Worm (Caenorhabditis elegans): ENCODE results near the gene par-3.

The par-3 gene

DNA sequence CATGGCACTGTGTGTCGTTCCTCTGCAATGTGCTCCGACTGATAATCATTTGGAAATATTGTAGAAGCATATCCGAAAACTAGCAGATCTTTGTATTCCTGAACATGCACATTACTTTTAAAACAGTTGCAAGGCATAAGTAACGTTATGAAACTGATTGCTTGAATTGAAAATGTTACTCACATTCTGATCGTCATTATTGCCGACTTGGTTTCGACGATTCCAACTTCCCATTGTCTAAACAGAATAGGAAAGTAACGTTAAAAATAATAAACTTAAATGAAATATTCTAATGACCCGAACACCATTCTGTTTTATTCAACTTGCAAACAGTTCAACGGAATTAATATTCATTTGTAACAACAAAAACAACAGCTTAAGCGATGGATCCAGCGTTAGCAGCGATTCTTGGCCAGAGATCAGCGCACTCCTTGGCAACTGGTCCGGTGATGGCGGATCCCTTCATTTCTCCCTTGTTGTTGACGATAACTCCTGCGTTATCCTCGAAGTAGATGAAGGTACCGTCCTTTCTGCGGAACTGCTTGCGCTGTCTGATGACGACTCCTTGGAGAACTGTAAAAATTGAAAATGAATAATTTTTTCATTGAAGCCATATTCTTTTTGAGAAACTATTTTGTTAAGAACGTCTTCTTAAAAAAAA, 41.3 kb downstream of the par-3 start, which contains the start of gene swp-1:
swp-1 (minus strand) TSS at position 298 of the 661 bp plus-strand sequence.
- peak in 1 of 2 experiments; percentile 26 for TF ChIP-seq lsy-2 (tag; optimal IDR thresholded peaks at IDR 0.05)
- peak; percentile 13 for TF ChIP-seq nhr-71 (tag; optimal IDR thresholded peaks at IDR 0.05)
- TF ChIP-seq lin-39 (tag; optimal IDR thresholded peaks at IDR 0.05): no peak
- peak; percentile 49 for TF ChIP-seq nhr-85 (tag)

DNA sequence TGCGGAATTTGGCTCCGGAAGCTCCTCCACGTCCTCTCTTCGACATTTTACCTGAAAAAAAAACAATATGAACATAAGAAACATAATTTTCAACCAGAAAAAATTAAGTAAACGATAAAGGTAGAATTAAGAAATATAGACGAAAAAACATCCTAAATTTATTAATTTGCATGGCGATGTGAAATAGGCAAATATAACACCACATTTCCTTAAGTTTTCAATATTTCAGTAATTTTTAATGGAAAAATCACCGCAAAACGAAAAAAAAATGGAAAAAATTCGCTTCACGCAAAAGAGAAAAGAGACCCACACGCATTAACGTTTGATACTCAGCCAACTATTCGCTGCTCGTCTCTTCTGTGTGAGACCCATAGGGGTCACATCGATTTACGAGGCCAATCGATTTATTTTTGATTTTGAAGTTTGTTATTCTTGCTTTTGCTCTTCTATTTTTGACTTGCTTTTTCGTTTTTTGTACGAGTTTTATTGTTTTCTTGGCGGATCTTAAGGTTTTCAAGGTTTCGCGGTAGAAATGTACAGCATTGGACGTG, 42.1 kb downstream of the par-3 start, which contains the start of gene rpl-23:
rpl-23 (minus strand) TSS at position 51 of the 551 bp plus-strand sequence.
- no peak for TF ChIP-seq efl-3 (GFP tag; optimal IDR thresholded peaks at IDR 0.05)
- TF ChIP-seq mep-1 (tag; optimal IDR thresholded peaks at IDR 0.05): peak; percentile 95
- TF ChIP-seq fkh-4 (tag; optimal IDR thresholded peaks at IDR 0.05; ENCODE audit: borderline replicate concordance): peak; percentile 43
- peak; percentile 15 for TF ChIP-seq ceh-8 (GFP tag; optimal IDR thresholded peaks at IDR 0.05)
- TF ChIP-seq zag-1 (tag; optimal IDR thresholded peaks at IDR 0.05): peak; percentile 36
- peak; percentile 94 to 97 for TF ChIP-seq lsy-2 (tag; optimal IDR thresholded peaks at IDR 0.05)
- TF ChIP-seq hpl-2 (GFP tag; optimal IDR thresholded peaks at IDR 0.05): peak; percentile 82
- peak; percentile 73 for TF ChIP-seq dsc-1 (tag; optimal IDR thresholded peaks at IDR 0.05)
- TF ChIP-seq nhr-19 (GFP tag; conservative IDR thresholded peaks at IDR 0.05): peak; percentile 91
- TF ChIP-seq nhr-20 (tag; optimal IDR thresholded peaks at IDR 0.05): peak; percentile 91
- peak; percentile 80 for TF ChIP-seq lir-3 (tag; optimal IDR thresholded peaks at IDR 0.05; ENCODE audit: poor library complexity)
- TF ChIP-seq nhr-47 (tag; optimal IDR thresholded peaks at IDR 0.05): peak; percentile 91
- TF ChIP-seq nhr-84 (tag; optimal IDR thresholded peaks at IDR 0.05): peak; percentile 47
- peak; percentile 78 for TF ChIP-seq lin-39 (tag; optimal IDR thresholded peaks at IDR 0.05)
- TF ChIP-seq elt-2 (tag; optimal IDR thresholded peaks at IDR 0.05): peak; percentile 26
- TF ChIP-seq zip-4 (GFP tag; optimal IDR thresholded peaks at IDR 0.05): peak; percentile 71
- peak; percentile 80 for TF ChIP-seq pax-3 (tag; optimal IDR thresholded peaks at IDR 0.05)
- no peak for TF ChIP-seq pqm-1 (tag; optimal IDR thresholded peaks at IDR 0.05)
- peak; percentile 91 for TF ChIP-seq isw-1 (GFP tag; IDR thresholded peaks at IDR 0.05)
- no peak for TF ChIP-seq ces-1 (GFP tag; optimal IDR thresholded peaks at IDR 0.05)
- TF ChIP-seq xbp-1 (tag; optimal IDR thresholded peaks at IDR 0.05): peak; percentile 92
- TF ChIP-seq ets-5 (GFP tag; IDR thresholded peaks at IDR 0.05): no peak
- peak; percentile 90 for TF ChIP-seq lin-13 (GFP tag; optimal IDR thresholded peaks at IDR 0.05)
- TF ChIP-seq blmp-1 (tag; optimal IDR thresholded peaks at IDR 0.05): peak; percentile 91
- TF ChIP-seq ceh-82 (tag; optimal IDR thresholded peaks at IDR 0.05): peak; percentile 91 to 97 (median 96)
- TF ChIP-seq sox-4 (tag; optimal IDR thresholded peaks at IDR 0.05): no peak
- peak; percentile 79 for TF ChIP-seq ztf-4 (tag; optimal IDR thresholded peaks at IDR 0.05)
- no peak for TF ChIP-seq tlp-1 (tag; optimal IDR thresholded peaks at IDR 0.05)
- TF ChIP-seq ztf-11 (tag; optimal IDR thresholded peaks at IDR 0.05): peak in 1 of 2 experiments; percentile 39
- peak; percentile 95 for TF ChIP-seq nhr-85 (tag)
- peak; percentile 56 for TF ChIP-seq egl-13 (tag; optimal IDR thresholded peaks at IDR 0.05)
- TF ChIP-seq alr-1 (tag; optimal IDR thresholded peaks at IDR 0.05; ENCODE audit: borderline replicate concordance): no peak
- TF ChIP-seq fkh-8 (tag; optimal IDR thresholded peaks at IDR 0.05): peak; percentile 91
- TF ChIP-seq jun-1 (tag; optimal IDR thresholded peaks at IDR 0.05): peak; percentile 90
- no peak for TF ChIP-seq unc-30 (tag; optimal IDR thresholded peaks at IDR 0.05)
- TF ChIP-seq nhr-28 (tag; optimal IDR thresholded peaks at IDR 0.05): no peak
- TF ChIP-seq pag-3 (tag; optimal IDR thresholded peaks at IDR 0.05; ENCODE audit: borderline replicate concordance, insufficient read depth): no peak
- TF ChIP-seq unc-86 (tag; optimal IDR thresholded peaks at IDR 0.05): peak; percentile 80
- no peak for TF ChIP-seq hlh-4 (tag; optimal IDR thresholded peaks at IDR 0.05)
- peak; percentile 90 for TF ChIP-seq tbx-2 (tag; optimal IDR thresholded peaks at IDR 0.05)
- peak; percentile 85 for TF ChIP-seq ama-1 (optimal IDR thresholded peaks at IDR 0.05)
- no peak for TF ChIP-seq sup-37 (GFP tag; optimal IDR thresholded peaks at IDR 0.05)
- peak; percentile 72 for TF ChIP-seq aly-2 (tag; optimal IDR thresholded peaks at IDR 0.05)
- no peak for TF ChIP-seq unc-98 (GFP tag; IDR thresholded peaks at IDR 0.05)
- peak; percentile 80 for TF ChIP-seq nhr-11 (tag; optimal IDR thresholded peaks at IDR 0.05)
- TF ChIP-seq nhr-76 (tag; optimal IDR thresholded peaks at IDR 0.05): no peak
- TF ChIP-seq dpl-1 (GFP tag; optimal IDR thresholded peaks at IDR 0.05): peak; percentile 86 to 88 (median 88)
